Worm (Caenorhabditis elegans) whole organism, L4/young adult: ENCODE results near the gene C35A5.4.

Experiments used
- W03F9.2 ChIP-seq: fragments of 150-350 bp; optimal IDR thresholded peaks from 2 replicates; lab custom pipeline; 2014; ENCODE audit warnings: missing biosample characterization, missing genetic modification characterization
- dao-5 ChIP-seq: sonication (generic microtip); optimal IDR thresholded peaks from 2 replicates; lab custom pipeline; 2016; ENCODE audit warnings: missing genotype, missing genetic modification characterization, moderate library complexity, missing compliant biosample characterization

ce11 chrV:10516702-10517101 lies 19.9 kb downstream of the C35A5.4 start:
- TF ChIP-seq W03F9.2 (tag; lab: Kevin White, UChicago) (no peak), dao-5 (tag; lab: Kevin White, UChicago) (no peak)
